Worm (Caenorhabditis elegans) whole organism, L2 larva: ENCODE data around the gene srx-14.
A peak's percentile ranks its signal among the peaks of the same experiment; 100 is the strongest.

Experiments used
- C34F6.9 ChIP-seq: fragments of 150-350 bp; optimal IDR thresholded peaks from 2 replicates; lab custom pipeline; 2014; ENCODE audit warnings: missing biosample characterization, missing genetic modification characterization
- F13H6.1 ChIP-seq: sonication (generic microtip); optimal IDR thresholded peaks from 2 replicates; lab custom pipeline; 2016; ENCODE audit warnings: missing genetic modification characterization, missing compliant biosample characterization
- Y55F3AM.14 ChIP-seq: fragments of 200-800 bp; sonication (Bioruptor generic); optimal IDR thresholded peaks from 2 replicates; lab custom pipeline; 2018; ENCODE audit warnings: mild to moderate bottlenecking, missing genetic modification characterization, missing compliant biosample characterization
- ceh-82 ChIP-seq: fragments of 150-350 bp; optimal IDR thresholded peaks from 2 replicates; lab custom pipeline; 2014; ENCODE audit warnings: missing biosample characterization, missing genetic modification characterization
- dmd-4 ChIP-seq: sonication (generic microtip); optimal IDR thresholded peaks from 2 replicates; lab custom pipeline; 2017; ENCODE audit warnings: missing biosample characterization, missing genetic modification characterization
- egl-27 ChIP-seq: sonication (generic microtip); optimal IDR thresholded peaks from 3 replicates; lab custom pipeline; 2017; ENCODE audit warnings: missing biosample characterization, missing genetic modification reagents, missing genetic modification characterization
- fos-1 ChIP-seq: fragments of 150-350 bp; optimal IDR thresholded peaks from 2 replicates; lab custom pipeline; 2014; ENCODE audit warnings: missing biosample characterization, missing genetic modification characterization
- gmeb-1 ChIP-seq: fragments of 150-350 bp; optimal IDR thresholded peaks from 2 replicates; lab custom pipeline; 2014; ENCODE audit warnings: missing biosample characterization, missing genetic modification characterization
- lin-11 ChIP-seq: fragments of 150-350 bp; sonication (generic microtip); optimal IDR thresholded peaks from 2 replicates; lab custom pipeline; 2014; ENCODE audit warnings: missing biosample characterization, missing genetic modification characterization, inconsistent platforms, mixed read lengths
- lsy-2 ChIP-seq, 2 experiments: fragments of 150-350 bp in 1 of 2; sonication (generic microtip) in 1 of 2; optimal IDR thresholded peaks; 2 replicates each; lab custom pipeline; 2014 to 2017; ENCODE audit warnings: missing biosample characterization in 2 of 2, missing genetic modification characterization in 2 of 2
- mbf-1 ChIP-seq: sonication (generic microtip); optimal IDR thresholded peaks from 2 replicates; lab custom pipeline; 2017; ENCODE audit warnings: missing biosample characterization, missing genetic modification characterization
- mdl-1 ChIP-seq, 2 experiments: fragments of 150-350 bp in 1 of 2; sonication (generic microtip) in 1 of 2; optimal IDR thresholded peaks; 2 replicates each; lab custom pipeline; 2017; ENCODE audit warnings: missing biosample characterization in 2 of 2, missing genetic modification characterization in 2 of 2
- nhr-12 ChIP-seq: fragments of 150-350 bp; optimal IDR thresholded peaks from 2 replicates; lab custom pipeline; 2014; ENCODE audit warnings: missing biosample characterization, missing genetic modification characterization
- nhr-129 ChIP-seq: fragments of 150-350 bp; optimal IDR thresholded peaks from 2 replicates; lab custom pipeline; 2014; ENCODE audit warnings: missing biosample characterization, missing genetic modification characterization
- nhr-21 ChIP-seq: fragments of 150-350 bp; optimal IDR thresholded peaks from 2 replicates; lab custom pipeline; 2014; ENCODE audit warnings: missing biosample characterization, missing genetic modification characterization
- nhr-237 ChIP-seq: fragments of 150-350 bp; optimal IDR thresholded peaks from 2 replicates; lab custom pipeline; 2014; ENCODE audit warnings: missing biosample characterization, missing genetic modification characterization
- nhr-25 ChIP-seq: fragments of 150-350 bp; sonication (generic microtip); optimal IDR thresholded peaks from 3 replicates; lab custom pipeline; 2014; ENCODE audit warnings: missing biosample characterization, missing genetic modification characterization
- nhr-6 ChIP-seq: fragments of 150-350 bp; optimal IDR thresholded peaks from 2 replicates; lab custom pipeline; 2014; ENCODE audit warnings: missing biosample characterization, missing genetic modification characterization
- nhr-77 ChIP-seq: fragments of 150-350 bp; optimal IDR thresholded peaks from 2 replicates; lab custom pipeline; 2014; ENCODE audit warnings: missing biosample characterization, missing genetic modification characterization
- peb-1 ChIP-seq: fragments of 150-350 bp; optimal IDR thresholded peaks from 2 replicates; lab custom pipeline; 2014; ENCODE audit warnings: missing biosample characterization, missing genetic modification characterization
- sma-3 ChIP-seq: sonication (generic microtip); optimal IDR thresholded peaks from 2 replicates; lab custom pipeline; 2016; ENCODE audit warnings: missing genetic modification reagents, missing genetic modification characterization, missing compliant biosample characterization
- sma-9 ChIP-seq, 2 experiments: fragments of 150-350 bp in 1 of 2; sonication (generic microtip) in 1 of 2; optimal IDR thresholded peaks; 2 replicates each; lab custom pipeline; 2014 to 2016; ENCODE audit warnings: missing genetic modification characterization in 2 of 2, mild to moderate bottlenecking in 1 of 2, missing biosample characterization in 1 of 2, missing compliant biosample characterization in 1 of 2, missing genetic modification reagents in 1 of 2, moderate library complexity in 1 of 2
- snpc-4 ChIP-seq: fragments of 150-350 bp; optimal IDR thresholded peaks from 2 replicates; lab custom pipeline; 2014; ENCODE audit warnings: missing biosample characterization, missing genetic modification characterization
- unc-39 ChIP-seq: fragments of 150-350 bp; optimal IDR thresholded peaks from 2 replicates; lab custom pipeline; 2014; ENCODE audit warnings: missing biosample characterization, missing genetic modification characterization
- zag-1 ChIP-seq: fragments of 150-350 bp; optimal IDR thresholded peaks from 2 replicates; lab custom pipeline; 2014; ENCODE audit warnings: missing biosample characterization, missing genetic modification characterization
- ztf-4 ChIP-seq: fragments of 150-350 bp; optimal IDR thresholded peaks from 2 replicates; lab custom pipeline; 2014; ENCODE audit warnings: missing biosample characterization, missing genetic modification characterization

Gene srx-14

DNA sequence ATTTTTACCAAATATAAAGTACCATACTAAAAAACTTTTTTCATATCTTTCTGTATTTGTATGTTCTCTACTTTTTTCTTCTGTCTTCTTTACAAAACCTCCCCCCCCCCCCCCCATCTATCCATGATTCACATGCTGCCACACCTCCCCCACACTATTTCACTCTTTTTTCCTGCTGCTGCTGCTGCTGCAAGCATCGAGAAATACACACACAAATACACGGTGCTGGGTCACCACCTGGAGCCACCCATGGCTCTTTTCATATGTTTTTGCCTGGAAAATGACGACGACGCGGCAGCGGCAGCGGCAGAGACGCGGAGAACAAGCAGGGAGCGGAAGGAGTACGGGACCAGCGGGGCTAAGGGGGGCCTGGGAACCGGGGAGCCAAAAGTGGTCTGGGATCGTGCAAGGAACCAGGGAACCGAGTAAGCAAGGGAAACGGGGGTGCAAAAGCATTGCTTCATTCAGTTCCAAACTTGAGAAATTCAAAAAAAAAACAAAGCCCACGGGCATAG lies 44.8 kb downstream of the srx-14 start:
- no peak for TF ChIP-seq fos-1 (tag; lab: Kevin White, UChicago)
- no peak for TF ChIP-seq unc-39 (tag; lab: Kevin White, UChicago)
- TF ChIP-seq nhr-12 (tag; lab: Kevin White, UChicago), result no peak
- TF ChIP-seq ztf-4 (tag; lab: Kevin White, UChicago), result no peak
- TF ChIP-seq gmeb-1 (tag; lab: Kevin White, UChicago), result no peak

DNA sequence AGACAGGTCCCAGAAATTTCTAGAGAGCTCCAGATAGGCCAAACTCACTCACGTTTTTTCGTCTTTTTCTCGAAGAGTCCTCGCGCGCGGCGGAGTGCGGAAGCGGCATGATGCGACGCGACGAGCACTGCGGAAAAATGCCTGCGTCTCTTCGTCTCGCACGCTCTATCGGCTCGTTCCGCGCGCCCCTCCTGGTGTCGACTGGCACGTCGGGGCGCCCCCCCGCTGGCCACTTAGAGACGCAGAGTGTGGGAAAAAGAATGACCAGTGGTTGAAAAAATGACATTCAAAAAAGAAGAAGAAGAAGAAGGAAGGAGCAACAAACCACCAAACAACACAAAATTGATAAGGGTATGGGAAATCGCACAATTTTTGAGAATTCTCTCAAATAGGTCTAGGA lies 46.1 kb downstream of the srx-14 start, which contains the start of gene znf-782:
znf-782 (minus strand) TSS at position 96 of the 400 bp plus-strand sequence.
- TF ChIP-seq dmd-4 (tag; lab: Kevin White, UChicago) (no peak), sma-9 (GFP tag; optimal IDR thresholded peaks at IDR 0.05; lab: Kevin White, UChicago) (no peak), sma-9 (tag; optimal IDR thresholded peaks at IDR 0.05; lab: Kevin White, UChicago) (no peak), Y55F3AM.14 (GFP tag; lab: Kevin White, UChicago) (no peak), C34F6.9 (tag; lab: Kevin White, UChicago) (no peak), lsy-2 (tag; optimal IDR thresholded peaks at IDR 0.05; lab: Kevin White, UChicago) (peak in 1 of 2 experiments; percentile 19), fos-1 (tag; lab: Kevin White, UChicago) (peak; percentile 41), nhr-6 (tag; lab: Kevin White, UChicago) (no peak), mdl-1 (tag; optimal IDR thresholded peaks at IDR 0.05; lab: Kevin White, UChicago) (peak; percentile 38 to 74), F13H6.1 (tag; lab: Kevin White, UChicago) (peak; percentile 75), zag-1 (tag; lab: Kevin White, UChicago) (peak; percentile 8), nhr-21 (tag; lab: Kevin White, UChicago) (no peak)

DNA sequence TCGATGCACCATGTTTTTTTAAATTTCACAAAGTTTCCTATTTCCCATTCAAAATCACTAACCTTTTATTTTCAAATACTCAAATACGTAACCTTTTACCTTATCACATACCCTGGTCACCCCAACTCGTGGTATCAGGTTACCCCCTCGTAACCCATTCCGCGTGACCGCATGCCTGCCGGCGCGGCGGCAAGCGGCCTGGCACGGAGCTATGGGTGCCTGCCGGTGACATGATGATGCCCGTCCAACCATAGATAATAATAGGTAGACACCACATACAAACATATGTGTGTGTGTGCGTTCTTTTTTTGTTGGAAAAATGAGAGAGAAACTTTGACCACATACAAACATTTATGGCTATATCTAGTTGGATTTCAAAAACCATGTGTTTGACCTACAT lies 48.0 kb downstream of the srx-14 start:
- TF ChIP-seq zag-1 (tag; lab: Kevin White, UChicago) (no peak), ztf-4 (tag; lab: Kevin White, UChicago) (no peak), ceh-82 (no peak), egl-27 (tag; lab: Kevin White, UChicago) (no peak)

DNA sequence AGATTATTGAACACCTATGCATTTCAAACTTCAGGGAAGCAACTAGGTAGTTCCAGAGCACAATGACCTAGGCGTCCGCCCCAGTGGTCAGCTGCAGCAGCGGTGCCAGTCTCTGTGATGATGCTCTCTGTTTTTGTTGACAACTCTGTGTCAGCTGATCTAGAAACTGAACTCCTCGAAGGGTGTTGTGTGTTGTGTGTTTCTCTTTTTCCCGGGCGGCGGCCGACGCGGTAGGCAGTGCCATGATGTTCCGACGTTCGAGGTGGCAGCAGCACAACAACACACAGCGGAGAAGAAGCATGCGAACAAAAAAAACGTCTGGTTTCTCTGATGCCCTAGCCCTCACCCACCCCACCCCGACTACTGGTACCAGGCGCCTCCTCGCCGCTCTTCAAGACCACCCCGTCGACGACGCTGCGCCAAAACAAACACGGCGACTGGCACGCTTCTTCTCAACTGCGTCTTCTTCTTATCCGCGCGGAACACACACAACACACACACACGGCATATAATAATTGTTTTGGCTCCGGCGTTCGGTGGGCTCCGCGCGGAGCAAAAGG lies 49.2 kb downstream of the srx-14 start:
- TF ChIP-seq mbf-1 (tag; lab: Kevin White, UChicago) (no peak), nhr-77 (no peak), lin-11 (peak; percentile 1), nhr-129 (tag; lab: Kevin White, UChicago) (no peak)

DNA sequence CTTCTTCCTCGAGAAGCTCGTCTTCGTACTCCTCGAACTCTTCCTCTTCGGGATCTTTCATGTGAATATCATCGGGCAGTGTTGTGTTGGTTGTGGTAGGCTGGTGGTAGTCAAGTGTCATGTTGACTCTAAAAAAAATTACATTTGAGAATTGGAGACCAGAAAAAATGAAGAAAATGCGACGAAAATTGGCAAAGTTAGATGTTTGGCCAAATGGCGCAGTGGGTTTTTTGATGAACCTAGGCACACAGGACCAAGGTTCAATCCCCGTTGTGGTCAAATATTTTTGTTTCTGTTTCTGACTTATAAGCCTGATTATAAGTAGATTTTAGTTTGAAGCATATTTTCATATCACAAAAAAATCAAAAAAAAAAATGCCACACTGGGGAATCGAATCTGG lies 50.5 kb downstream of the srx-14 start:
- TF ChIP-seq nhr-77, result no peak
- TF ChIP-seq nhr-237 (tag; lab: Kevin White, UChicago), result no peak
- TF ChIP-seq snpc-4, result no peak
- TF ChIP-seq sma-3, result no peak
- TF ChIP-seq egl-27 (tag; lab: Kevin White, UChicago), result no peak
- no peak for TF ChIP-seq lsy-2 (tag; optimal IDR thresholded peaks at IDR 0.05; lab: Kevin White, UChicago)
- TF ChIP-seq dmd-4 (tag; lab: Kevin White, UChicago), result no peak
- TF ChIP-seq nhr-25, result no peak
- TF ChIP-seq sma-9 (GFP tag; optimal IDR thresholded peaks at IDR 0.05; lab: Kevin White, UChicago), result no peak
- TF ChIP-seq sma-9 (tag; optimal IDR thresholded peaks at IDR 0.05; lab: Kevin White, UChicago), result no peak
- TF ChIP-seq peb-1 (tag; lab: Kevin White, UChicago), result no peak
